Worm (Caenorhabditis elegans) whole organism, young adult: ENCODE data around the gene Y73B6BL.31.
A peak's percentile ranks its signal among the peaks of the same experiment; 100 is the strongest.

Experiments
- C06A6.2 ChIP-seq: fragments of 200-800 bp; sonication (Bioruptor generic); conservative IDR thresholded peaks from 2 replicates; pipeline ENCODE4 v1.3.6; 2022; ENCODE audit warnings: missing genetic modification characterization, missing compliant biosample characterization
- C17E4.6 ChIP-seq: fragments of 200-800 bp; sonication (Bioruptor generic); IDR thresholded peaks from 2 replicates; pipeline ENCODE4 v1.3.6; 2022; ENCODE audit warnings: missing genetic modification reagents, missing genetic modification characterization, missing compliant biosample characterization
- D2030.7 ChIP-seq: fragments of 200-800 bp; sonication (Bioruptor generic); IDR thresholded peaks from 2 replicates; pipeline ENCODE4 v1.3.6; 2022; ENCODE audit warnings: missing genetic modification reagents, missing genetic modification characterization, missing compliant biosample characterization
- F10E7.11 ChIP-seq: sonication (generic microtip); optimal IDR thresholded peaks from 2 replicates; lab custom pipeline; 2017; ENCODE audit warnings: mild to moderate bottlenecking, missing genetic modification characterization, moderate library complexity, missing compliant biosample characterization
- F37B4.10 ChIP-seq: fragments of 200-800 bp; sonication (Bioruptor generic); IDR thresholded peaks from 2 replicates; pipeline ENCODE4 v1.3.6; 2022; ENCODE audit warnings: missing genetic modification characterization, missing compliant biosample characterization
- F57A8.1 ChIP-seq: fragments of 200-800 bp; sonication (Bioruptor generic); optimal IDR thresholded peaks from 2 replicates; lab custom pipeline; 2018; ENCODE audit warnings: mild to moderate bottlenecking, missing genetic modification characterization, moderate library complexity, missing compliant biosample characterization
- Y95B8A.8 ChIP-seq: fragments of 200-800 bp; sonication (Bioruptor generic); IDR thresholded peaks from 2 replicates; pipeline ENCODE4 v1.3.6; 2022; ENCODE audit warnings: missing genetic modification reagents, missing genetic modification characterization, missing compliant biosample characterization
- aptf-3 ChIP-seq: fragments of 200-800 bp; sonication (Bioruptor generic); IDR thresholded peaks from 2 replicates; pipeline ENCODE4 v1.3.6; 2022; ENCODE audit warnings: missing genetic modification characterization, missing compliant biosample characterization
- cebp-1 ChIP-seq, 2 experiments: fragments of 200-800 bp in 1 of 2; sonication (Bioruptor generic) in 1 of 2; sonication (generic microtip) in 1 of 2; IDR thresholded peaks in 1 of 2; optimal IDR thresholded peaks in 1 of 2; 2 replicates each; pipeline versions ENCODE4 v1.3.6 to Lab custom; 2017 to 2022; ENCODE audit warnings: missing compliant biosample characterization in 2 of 2, missing genetic modification characterization in 2 of 2, mild to moderate bottlenecking in 1 of 2, missing genetic modification reagents in 1 of 2, moderate library complexity in 1 of 2
- dpff-1 ChIP-seq: sonication (generic microtip); optimal IDR thresholded peaks from 2 replicates; lab custom pipeline; 2017; ENCODE audit warnings: mild to moderate bottlenecking, missing genetic modification characterization, missing compliant biosample characterization
- dpl-1 ChIP-seq: fragments of 150-350 bp; optimal IDR thresholded peaks from 2 replicates; lab custom pipeline; 2014; ENCODE audit warnings: missing biosample characterization, missing genetic modification reagents, missing genetic modification characterization
- egl-44 ChIP-seq: fragments of 200-800 bp; sonication (Bioruptor generic); IDR thresholded peaks from 2 replicates; pipeline ENCODE4 v1.3.6; 2022; ENCODE audit warnings: missing genetic modification reagents, missing genetic modification characterization, missing compliant biosample characterization
- ets-4 ChIP-seq: fragments of 200-800 bp; sonication (Bioruptor generic); optimal IDR thresholded peaks from 2 replicates; lab custom pipeline; 2018; ENCODE audit warnings: mild to moderate bottlenecking, missing genetic modification characterization, missing compliant biosample characterization
- fkh-3 ChIP-seq: sonication (generic microtip); optimal IDR thresholded peaks from 2 replicates; lab custom pipeline; 2016; ENCODE audit warnings: mild to moderate bottlenecking, missing genetic modification characterization, missing compliant biosample characterization
- hmg-1.2 ChIP-seq: fragments of 200-800 bp; sonication (Bioruptor generic); IDR thresholded peaks from 2 replicates; pipeline ENCODE4 v1.3.6; 2022; ENCODE audit warnings: missing genetic modification reagents, missing genetic modification characterization, missing compliant biosample characterization
- hrde-1 ChIP-seq: sonication (generic microtip); optimal IDR thresholded peaks from 2 replicates; lab custom pipeline; 2016; ENCODE audit warnings: missing genetic modification characterization, mild to moderate bottlenecking, missing compliant biosample characterization, moderate library complexity, missing genotype, missing genetic modification reagents, borderline replicate concordance
- let-526 ChIP-seq: fragments of 200-800 bp; sonication (Bioruptor generic); IDR thresholded peaks from 2 replicates; pipeline ENCODE4 v1.3.6; 2022; ENCODE audit warnings: missing genetic modification reagents, missing genetic modification characterization, missing compliant biosample characterization
- nfya-2 ChIP-seq: fragments of 200-800 bp; sonication (Bioruptor generic); IDR thresholded peaks from 2 replicates; pipeline ENCODE4 v1.3.6; 2022; ENCODE audit warnings: missing genetic modification reagents, missing genetic modification characterization, missing compliant biosample characterization
- nhr-80 ChIP-seq: sonication (generic microtip); optimal IDR thresholded peaks from 2 replicates; lab custom pipeline; 2016; ENCODE audit warnings: missing genetic modification characterization, missing compliant biosample characterization
- pbrm-1 ChIP-seq: fragments of 200-800 bp; sonication (Bioruptor generic); IDR thresholded peaks from 2 replicates; pipeline ENCODE4 v1.3.6; 2022; ENCODE audit warnings: missing genetic modification reagents, missing genetic modification characterization, missing compliant biosample characterization
- pha-4 ChIP-seq: fragments of 150-350 bp; sonication (generic microtip); optimal IDR thresholded peaks from 2 replicates; lab custom pipeline; 2014; ENCODE audit warnings: missing biosample characterization, missing genetic modification reagents, missing genetic modification characterization
- snpc-3.4 ChIP-seq: sonication (generic microtip); optimal IDR thresholded peaks from 2 replicates; lab custom pipeline; 2017; ENCODE audit warnings: missing genetic modification characterization, mild to moderate bottlenecking, missing compliant biosample characterization, antibody characterized with exemption, moderate library complexity, missing genotype, missing genetic modification reagents
- snpc-4 ChIP-seq, 5 experiments: fragments of 150-350 bp in 1 of 5; sonication (generic microtip) in 4 of 5; optimal IDR thresholded peaks; 2 replicates each; lab custom pipeline; 2014 to 2018; ENCODE audit warnings: missing genetic modification characterization in 5 of 5, missing biosample characterization in 3 of 5, antibody characterized with exemption in 2 of 5, mild to moderate bottlenecking in 2 of 5, missing compliant biosample characterization in 2 of 5, missing genotype in 2 of 5, moderate library complexity in 2 of 5, missing genetic modification reagents in 1 of 5
- unc-62 ChIP-seq: fragments of 150-350 bp; optimal IDR thresholded peaks from 2 replicates; lab custom pipeline; 2014; ENCODE audit warnings: missing biosample characterization, missing genetic modification reagents, missing genetic modification characterization
- zim-3 ChIP-seq: sonication (generic microtip); optimal IDR thresholded peaks from 2 replicates; lab custom pipeline; 2017; ENCODE audit warnings: mild to moderate bottlenecking, missing genetic modification characterization, moderate library complexity, missing compliant biosample characterization
- ztf-22 ChIP-seq: fragments of 200-800 bp; sonication (Bioruptor generic); optimal IDR thresholded peaks from 2 replicates; lab custom pipeline; 2018; ENCODE audit warnings: mild to moderate bottlenecking, missing genetic modification characterization, moderate library complexity, missing compliant biosample characterization
- ztf-25 ChIP-seq: fragments of 200-800 bp; sonication (Bioruptor generic); IDR thresholded peaks from 2 replicates; pipeline ENCODE4 v1.3.6; 2022; ENCODE audit warnings: missing genetic modification reagents, missing genetic modification characterization, missing compliant biosample characterization
- ztf-28 ChIP-seq: fragments of 200-800 bp; sonication (Bioruptor generic); IDR thresholded peaks from 2 replicates; pipeline ENCODE4 v1.3.6; 2022; ENCODE audit warnings: missing genetic modification reagents, missing genetic modification characterization, missing compliant biosample characterization
- ztf-3 ChIP-seq: fragments of 200-800 bp; sonication (Bioruptor generic); optimal IDR thresholded peaks from 2 replicates; lab custom pipeline; 2018; ENCODE audit warnings: mild to moderate bottlenecking, missing genetic modification characterization, missing compliant biosample characterization
- ztf-6 ChIP-seq: fragments of 200-800 bp; sonication (Bioruptor generic); IDR thresholded peaks from 2 replicates; pipeline ENCODE4 v1.3.6; 2022; ENCODE audit warnings: missing genetic modification reagents, missing genetic modification characterization, missing compliant biosample characterization

Gene Y73B6BL.31

ce11 chrIV:6427223-6427622 lies 14.5 kb upstream of the Y73B6BL.31 start:
- TF ChIP-seq dpff-1 (tag; lab: Kevin White, UChicago) (no peak), ztf-28 (GFP tag; lab: Robert Waterston, UW) (no peak), F37B4.10 (GFP tag; lab: Robert Waterston, UW) (no peak), nfya-2 (GFP tag; lab: Robert Waterston, UW) (no peak), fkh-3 (tag; lab: Kevin White, UChicago) (no peak), F57A8.1 (no peak), nhr-80 (tag; lab: Kevin White, UChicago) (no peak), aptf-3 (GFP tag; lab: Robert Waterston, UW) (no peak), egl-44 (no peak)

ce11 chrIV:6431582-6431981 lies 10.1 kb upstream of the Y73B6BL.31 start, which contains the start of gene acp-7:
Gene acp-7, minus strand, starts transcription at chrIV:6431682.
- no peak for TF ChIP-seq D2030.7 (GFP tag; lab: Robert Waterston, UW)
- peak; percentile 19 for TF ChIP-seq pha-4 (tag; lab: Kevin White, UChicago)
- TF ChIP-seq hmg-1.2 = 0 out of 2 replicates have a peak, but pooled peaks have one; percentile 20

DNA sequence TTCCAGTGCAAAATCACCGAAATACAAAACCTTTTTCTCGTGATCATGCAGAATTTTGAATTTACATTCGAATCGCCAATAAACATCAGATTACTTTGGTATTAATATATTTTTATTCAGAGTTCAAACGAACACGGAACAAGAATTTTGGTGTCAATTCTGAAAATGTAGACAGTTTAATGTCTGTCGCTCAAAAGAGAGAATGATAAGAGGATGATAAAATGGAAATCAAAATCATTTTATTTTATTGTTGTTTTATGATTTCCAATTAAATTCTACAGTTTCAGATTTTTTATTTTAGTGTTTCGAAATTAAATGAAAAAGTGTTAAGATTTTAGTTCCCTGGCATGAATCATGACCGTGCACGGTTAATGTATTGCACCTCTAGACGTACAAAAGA lies 9.3 kb upstream of the Y73B6BL.31 start:
- TF ChIP-seq ztf-6 (no peak), unc-62 (peak; percentile 25), ztf-3 (GFP tag; lab: Kevin White, UChicago) (no peak), hrde-1 (tag; lab: Kevin White, UChicago) (no peak), nhr-80 (tag; lab: Kevin White, UChicago) (peak; percentile 61), let-526 (no peak), ztf-28 (GFP tag; lab: Robert Waterston, UW) (no peak), ztf-25 (GFP tag; lab: Robert Waterston, UW) (no peak)

ce11 chrIV:6433424-6433823 lies 8.3 kb upstream of the Y73B6BL.31 start:
- TF ChIP-seq C06A6.2 (no peak), aptf-3 (GFP tag; lab: Robert Waterston, UW) (no peak), nhr-80 (tag; lab: Kevin White, UChicago) (peak; percentile 55), snpc-3.4 (tag; lab: Kevin White, UChicago) (no peak)

ce11 chrIV:6438051-6438450 lies 3.6 kb upstream of the Y73B6BL.31 start, which contains the start of gene dlc-5:
Gene dlc-5, plus strand, starts transcription at chrIV:6438204.
- TF ChIP-seq C17E4.6 (GFP tag; lab: Robert Waterston, UW) (no peak), dpl-1 (GFP tag; lab: Kevin White, UChicago) (no peak), zim-3 (tag; lab: Kevin White, UChicago) (no peak), F10E7.11 (tag; lab: Kevin White, UChicago) (no peak), ets-4 (no peak), Y95B8A.8 (GFP tag; lab: Robert Waterston, UW) (no peak), ztf-22 (GFP tag; lab: Kevin White, UChicago) (no peak)

- TF ChIP-seq cebp-1 (GFP tag; IDR thresholded peaks at IDR 0.05; lab: Robert Waterston, UW) = peak; percentile 55; the same call in 1 of the 2 replicates
- peak; percentile 81 for TF ChIP-seq cebp-1 (tag; optimal IDR thresholded peaks at IDR 0.05; lab: Kevin White, UChicago)
- TF ChIP-seq hrde-1 (tag; lab: Kevin White, UChicago) = no peak
- TF ChIP-seq hmg-1.2 = peak; percentile 86
- peak; percentile 82 for TF ChIP-seq nhr-80 (tag; lab: Kevin White, UChicago)
- 0 out of 2 replicates have a peak, but pooled peaks have one; percentile 35 for TF ChIP-seq pbrm-1 (GFP tag; lab: Robert Waterston, UW)
- TF ChIP-seq snpc-4 (GFP tag; optimal IDR thresholded peaks at IDR 0.05; lab: Kevin White, UChicago) = no peak
- TF ChIP-seq snpc-4 (tag; optimal IDR thresholded peaks at IDR 0.05; lab: Kevin White, UChicago) = peak in 2 of 4 experiments; percentile 8 to 32
These were observed 416 bp downstream of the Y73B6BL.31 start for ce11 chrIV:6442016-6442618.
